Fruit fly (Drosophila melanogaster) whole organism, prepupa: ENCODE data around the gene bin.

Source experiments
- CG11294 ChIP-seq: fragments of 200-800 bp; sonication (Bioruptor generic); IDR thresholded peaks from 2 replicates; pipeline ENCODE4 v1.3.6; 2022; ENCODE audit warnings: missing biosample characterization, missing genetic modification characterization
- CG11762 ChIP-seq: fragments of 200-800 bp; sonication (Bioruptor generic); optimal IDR thresholded peaks from 3 replicates; lab custom pipeline; 2016; ENCODE audit warnings: missing biosample characterization, missing genetic modification characterization; ENCODE audit not compliant: insufficient read depth
- CG31627 ChIP-seq: fragments of 200-800 bp; sonication (Bioruptor generic); optimal IDR thresholded peaks from 3 replicates; lab custom pipeline; 2016; ENCODE audit warnings: missing biosample characterization, missing genetic modification characterization
- CG3919 ChIP-seq: fragments of 200-800 bp; sonication (Bioruptor generic); optimal IDR thresholded peaks from 3 replicates; lab custom pipeline; 2016; ENCODE audit warnings: missing biosample characterization, missing genetic modification characterization
- CG6163 ChIP-seq: fragments of 200-800 bp; sonication (Bioruptor generic); IDR thresholded peaks from 3 replicates; pipeline ENCODE4 v1.3.6; 2022; ENCODE audit warnings: missing biosample characterization, missing genetic modification characterization
- CG6792 ChIP-seq: fragments of 200-800 bp; sonication (Bioruptor generic); optimal IDR thresholded peaks from 3 replicates; lab custom pipeline; 2016; ENCODE audit warnings: missing biosample characterization, missing genetic modification characterization
- CG6808 ChIP-seq: fragments of 200-800 bp; sonication (Bioruptor generic); optimal IDR thresholded peaks from 3 replicates; lab custom pipeline; 2017; ENCODE audit warnings: missing biosample characterization, missing genetic modification characterization, mild to moderate bottlenecking, moderate library complexity, missing genetic modification reagents
- CG6854 ChIP-seq: fragments of 200-800 bp; sonication (Bioruptor generic); optimal IDR thresholded peaks from 2 replicates; lab custom pipeline; 2017; ENCODE audit warnings: missing biosample characterization, mild to moderate bottlenecking, missing genetic modification characterization
- CG7368 ChIP-seq: fragments of 200-800 bp; sonication (Bioruptor generic); optimal IDR thresholded peaks from 3 replicates; lab custom pipeline; 2016; ENCODE audit warnings: missing biosample characterization, missing genetic modification characterization
- CG8119 ChIP-seq: fragments of 200-800 bp; sonication (Bioruptor generic); IDR thresholded peaks from 3 replicates; pipeline ENCODE4 v1.3.6; 2022; ENCODE audit warnings: missing biosample characterization, missing genetic modification characterization
- CG8632 ChIP-seq: fragments of 200-800 bp; sonication (Bioruptor generic); optimal IDR thresholded peaks from 3 replicates; lab custom pipeline; 2016; ENCODE audit warnings: missing biosample characterization, missing genetic modification characterization
- CG9139 ChIP-seq: fragments of 200-800 bp; sonication (Bioruptor generic); optimal IDR thresholded peaks from 3 replicates; lab custom pipeline; 2017; ENCODE audit warnings: missing biosample characterization, mild to moderate bottlenecking, missing genetic modification characterization
- Eip75B ChIP-seq: fragments of 200-800 bp; sonication (Bioruptor generic); optimal IDR thresholded peaks from 3 replicates; lab custom pipeline; 2016; ENCODE audit warnings: missing biosample characterization, missing genetic modification characterization
- Eip78C ChIP-seq: fragments of 200-800 bp; sonication (Bioruptor generic); peaks from one replicate; lab custom pipeline; 2016; ENCODE audit warnings: missing biosample characterization, missing genetic modification characterization
- Eip93F ChIP-seq: fragments of 200-800 bp; sonication (Bioruptor generic); optimal IDR thresholded peaks from 2 replicates; lab custom pipeline; 2016; ENCODE audit warnings: missing biosample characterization, mild to moderate bottlenecking, missing genetic modification characterization
- Ets21C ChIP-seq: fragments of 200-800 bp; sonication (Bioruptor generic); optimal IDR thresholded peaks from 3 replicates; lab custom pipeline; 2016; ENCODE audit warnings: missing biosample characterization, missing genetic modification characterization
- Ets96B ChIP-seq: fragments of 200-800 bp; optimal IDR thresholded peaks from 2 replicates; lab custom pipeline; 2019; ENCODE audit warnings: missing biosample characterization, mild to moderate bottlenecking, missing genetic modification characterization, moderate library complexity
- Gug ChIP-seq: fragments of 200-800 bp; sonication (Bioruptor generic); IDR thresholded peaks from 2 replicates; pipeline ENCODE4 v1.3.6; 2022; ENCODE audit warnings: missing biosample characterization, missing genetic modification characterization
- Hr4 ChIP-seq: fragments of 200-800 bp; sonication (Bioruptor generic); optimal IDR thresholded peaks from 3 replicates; lab custom pipeline; 2016; ENCODE audit warnings: missing biosample characterization, missing genetic modification characterization
- Lpt ChIP-seq: fragments of 200-800 bp; sonication (Bioruptor generic); optimal IDR thresholded peaks from 3 replicates; lab custom pipeline; 2016; ENCODE audit warnings: missing biosample characterization, missing genetic modification characterization
- OdsH ChIP-seq: fragments of 200-800 bp; sonication (Bioruptor generic); optimal IDR thresholded peaks from 3 replicates; lab custom pipeline; 2016; ENCODE audit warnings: missing biosample characterization, missing genetic modification characterization
- Sox14 ChIP-seq: fragments of 200-800 bp; sonication (Bioruptor generic); optimal IDR thresholded peaks from 3 replicates; lab custom pipeline; 2016; ENCODE audit warnings: missing biosample characterization, missing genetic modification characterization
- achi ChIP-seq: fragments of 200-800 bp; sonication (Bioruptor generic); optimal IDR thresholded peaks from 3 replicates; lab custom pipeline; 2016; ENCODE audit warnings: missing biosample characterization, missing genetic modification characterization
- cyc ChIP-seq: fragments of 200-800 bp; sonication (Bioruptor generic); optimal IDR thresholded peaks from 3 replicates; lab custom pipeline; 2016; ENCODE audit warnings: missing biosample characterization, missing genetic modification characterization
- dsx ChIP-seq: fragments of 200-800 bp; optimal IDR thresholded peaks from 3 replicates; lab custom pipeline; 2019; ENCODE audit warnings: missing biosample characterization, mild to moderate bottlenecking, missing genetic modification characterization, moderate library complexity; ENCODE audit not compliant: poor library complexity, severe bottlenecking
- esn ChIP-seq: fragments of 200-800 bp; sonication (Bioruptor generic); optimal IDR thresholded peaks from 2 replicates; lab custom pipeline; 2016; ENCODE audit warnings: missing biosample characterization, mild to moderate bottlenecking, missing genetic modification characterization, moderate library complexity
- fd59A ChIP-seq: fragments of 200-800 bp; sonication (Bioruptor generic); optimal IDR thresholded peaks from 2 replicates; lab custom pipeline; 2017; ENCODE audit warnings: missing biosample characterization, mild to moderate bottlenecking, missing genetic modification characterization, missing genetic modification reagents
- fd85E ChIP-seq: fragments of 200-800 bp; sonication (Bioruptor generic); optimal IDR thresholded peaks from 3 replicates; lab custom pipeline; 2016; ENCODE audit warnings: missing biosample characterization, missing genetic modification characterization
- lz ChIP-seq: fragments of 200-800 bp; sonication (Bioruptor generic); optimal IDR thresholded peaks from 3 replicates; lab custom pipeline; 2016; ENCODE audit warnings: missing biosample characterization, missing genetic modification characterization
- net ChIP-seq: fragments of 200-800 bp; sonication (Bioruptor generic); optimal IDR thresholded peaks from 3 replicates; lab custom pipeline; 2016; ENCODE audit warnings: missing biosample characterization, missing genetic modification characterization
- pdm3 ChIP-seq: fragments of 200-800 bp; sonication (Bioruptor generic); optimal IDR thresholded peaks from 3 replicates; lab custom pipeline; 2016; ENCODE audit warnings: missing biosample characterization, missing genetic modification characterization
- salr ChIP-seq, 2 experiments: fragments of 200-800 bp; sonication (Bioruptor generic); optimal IDR thresholded peaks; 3 replicates each; lab custom pipeline; 2016 to 2018; ENCODE audit warnings: missing biosample characterization in 2 of 2, missing genetic modification characterization in 2 of 2, mild to moderate bottlenecking in 1 of 2
- ss ChIP-seq, 2 experiments: fragments of 200-800 bp; sonication (Bioruptor generic); optimal IDR thresholded peaks; 2 replicates in 1 of 2; 3 replicates in 1 of 2; lab custom pipeline; 2017 to 2018; ENCODE audit warnings: mild to moderate bottlenecking in 2 of 2, missing biosample characterization in 2 of 2, missing genetic modification characterization in 2 of 2, moderate library complexity in 1 of 2
- svp ChIP-seq: fragments of 200-800 bp; sonication (Bioruptor generic); peaks from one replicate; lab custom pipeline; 2016; ENCODE audit warnings: missing biosample characterization, missing genetic modification characterization
- topi ChIP-seq: fragments of 200-800 bp; sonication (Bioruptor generic); optimal IDR thresholded peaks from 3 replicates; lab custom pipeline; 2016; ENCODE audit warnings: missing biosample characterization, missing genetic modification characterization

bin gene

DNA sequence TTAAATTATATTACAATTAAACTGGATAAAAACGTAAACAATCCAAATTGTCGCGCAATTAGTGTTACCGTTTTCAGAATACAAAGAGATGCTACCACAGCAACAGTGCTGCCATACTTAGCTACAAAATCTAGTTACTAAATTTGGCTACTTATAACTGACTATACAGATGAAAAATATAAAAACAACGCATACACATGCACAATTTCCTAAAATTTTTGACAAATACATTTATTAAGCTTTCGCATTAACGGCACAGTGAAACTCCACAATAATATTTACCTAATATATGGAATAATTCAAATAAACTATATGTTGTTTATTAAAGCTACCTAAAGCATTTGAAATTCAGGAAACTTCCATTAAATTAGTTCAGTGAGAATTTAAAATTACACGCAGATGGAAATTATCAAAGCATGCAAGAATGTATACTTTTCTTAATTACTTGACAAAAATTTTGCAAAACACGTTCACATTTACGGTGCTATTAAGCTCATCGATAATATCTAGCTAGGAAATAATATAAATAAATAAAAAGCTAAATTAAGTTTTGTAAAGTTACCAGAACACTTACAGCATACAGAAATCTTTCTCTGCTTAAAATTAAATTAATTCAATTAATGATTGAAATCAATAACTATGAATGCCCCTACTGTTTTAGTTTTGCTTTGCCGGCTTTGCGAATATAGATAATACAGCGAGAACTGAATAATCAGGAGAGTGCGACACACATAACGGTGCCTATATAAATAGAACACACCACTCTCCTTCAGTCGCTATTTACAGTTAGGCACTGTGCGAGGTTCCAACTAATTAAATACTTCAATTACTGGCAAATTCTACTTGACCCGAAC, 21.2 kb upstream of the bin start, which contains the start of the genes Mis12 and CG9953 (continued):
- peak; percentile 63 for TF ChIP-seq esn (GFP tag; lab: Kevin White, UChicago)
- TF ChIP-seq dsx (GFP tag; lab: Kevin White, UChicago) = no peak
- TF ChIP-seq CG6854 (GFP tag; lab: Kevin White, UChicago) = no peak
- TF ChIP-seq salr (GFP tag; optimal IDR thresholded peaks at IDR 0.05; lab: Kevin White, UChicago) = no peak
- no peak; the same call in 2 of the 3 replicates for TF ChIP-seq CG8119 (GFP tag; lab: Robert Waterston, UW)
- peak; percentile 18 for TF ChIP-seq net (GFP tag; lab: Kevin White, UChicago)
- no peak for TF ChIP-seq CG7368 (GFP tag; lab: Kevin White, UChicago)
- peak; percentile 27 for TF ChIP-seq Ets96B (tag; lab: Kevin White, UChicago)
- TF ChIP-seq svp = peak; percentile 80
- no peak for TF ChIP-seq CG9139 (GFP tag; lab: Kevin White, UChicago)
- no peak for TF ChIP-seq Lpt (GFP tag; lab: Kevin White, UChicago)
- peak; percentile 32 for TF ChIP-seq OdsH (GFP tag; lab: Kevin White, UChicago)
- TF ChIP-seq cyc (GFP tag; lab: Kevin White, UChicago) = peak; percentile 23
- TF ChIP-seq lz (GFP tag; lab: Kevin White, UChicago) = peak; percentile 48
- peak; percentile 33 for TF ChIP-seq Eip75B
- TF ChIP-seq Ets21C = no peak
- TF ChIP-seq pdm3 (GFP tag; lab: Kevin White, UChicago) = peak; percentile 55
- peak; percentile 86 for TF ChIP-seq Eip78C
- TF ChIP-seq CG6163 (GFP tag; lab: Robert Waterston, UW) = peak; percentile 74
- TF ChIP-seq Gug = peak; percentile 27; the same call in 1 of the 2 replicates
- no peak for TF ChIP-seq ss (GFP tag; optimal IDR thresholded peaks at IDR 0.05; lab: Kevin White, UChicago)
- TF ChIP-seq CG11762 (GFP tag; lab: Kevin White, UChicago) = no peak
- TF ChIP-seq CG31627 (GFP tag; lab: Kevin White, UChicago) = peak; percentile 42
- peak; percentile 37 for TF ChIP-seq Sox14

DNA sequence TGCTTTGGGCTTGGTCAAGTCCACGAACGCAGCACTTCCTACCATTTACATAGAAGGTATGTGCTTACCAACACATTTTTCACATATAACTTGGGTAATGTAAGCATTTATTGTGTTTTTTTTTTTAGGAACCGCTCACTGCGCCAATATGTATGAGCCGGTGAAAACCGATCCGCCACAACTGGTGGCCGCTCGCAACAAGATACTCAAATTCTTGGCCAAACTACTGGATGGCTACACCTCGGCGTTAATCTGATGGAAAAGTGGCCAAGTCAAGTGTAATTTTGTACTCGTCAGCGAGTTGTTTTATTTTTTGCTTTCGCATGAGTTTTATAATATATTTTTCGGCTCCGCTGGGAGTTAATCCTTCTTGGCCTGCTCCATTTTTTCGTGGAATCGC, 19.1 kb upstream of the bin start:
- TF ChIP-seq Hr4 (GFP tag; lab: Kevin White, UChicago) = no peak
- TF ChIP-seq CG3919 (GFP tag; lab: Kevin White, UChicago) = no peak
- TF ChIP-seq fd59A (GFP tag; lab: Kevin White, UChicago) = no peak
- no peak for TF ChIP-seq Eip78C
- TF ChIP-seq fd85E (GFP tag; lab: Kevin White, UChicago) = no peak
- TF ChIP-seq Eip93F (GFP tag; lab: Kevin White, UChicago) = no peak
- no peak for TF ChIP-seq topi
- TF ChIP-seq CG8632 (GFP tag; lab: Kevin White, UChicago) = no peak
- no peak for TF ChIP-seq CG11294 (GFP tag; lab: Robert Waterston, UW)
- TF ChIP-seq esn (GFP tag; lab: Kevin White, UChicago) = no peak
- TF ChIP-seq achi (GFP tag; lab: Kevin White, UChicago) = no peak
- no peak for TF ChIP-seq CG6792 (GFP tag; lab: Kevin White, UChicago)
- TF ChIP-seq CG6854 (GFP tag; lab: Kevin White, UChicago) = no peak

DNA sequence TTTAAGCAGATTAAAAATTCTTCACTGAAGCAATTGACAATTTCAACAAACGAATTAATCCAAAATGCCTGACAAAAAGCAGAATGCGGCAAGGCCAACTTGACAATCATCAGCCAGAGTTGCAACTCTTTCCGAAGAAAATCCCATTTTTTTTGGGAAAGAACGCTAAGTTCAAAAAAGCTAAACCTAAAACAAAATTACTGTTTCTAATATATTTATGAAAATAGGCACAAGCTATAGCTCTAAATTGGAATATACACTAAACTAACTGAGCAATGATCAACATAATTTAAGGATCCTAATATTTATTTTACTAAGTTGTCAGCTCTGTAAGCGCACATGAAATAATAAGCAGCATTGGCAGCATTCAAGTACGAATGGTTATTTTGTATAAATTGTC, 18.1 kb upstream of the bin start, which contains the start of gene CG10063:
CG10063 (minus strand) TSS at position 101 of the 400 bp plus-strand sequence.
- peak; percentile 75 for TF ChIP-seq CG6808 (GFP tag; lab: Kevin White, UChicago)
- no peak for TF ChIP-seq topi
